Fruit fly (Drosophila melanogaster) whole organism, embryonic: ENCODE data around the gene CG10211.

Experiments used
- B-H2 ChIP-seq: fragments of 200-800 bp; sonication (Bioruptor generic); optimal IDR thresholded peaks from 2 replicates; lab custom pipeline; 2018; ENCODE audit warnings: missing biosample characterization, mild to moderate bottlenecking, missing genetic modification characterization
- Bteb2 ChIP-seq: fragments of 200-800 bp; sonication (Bioruptor generic); optimal IDR thresholded peaks from 2 replicates; lab custom pipeline; 2016; ENCODE audit warnings: missing biosample characterization, missing genetic modification characterization
- CG10565 ChIP-seq: fragments of 200-800 bp; sonication (Bioruptor generic); optimal IDR thresholded peaks from 3 replicates; lab custom pipeline; 2016; ENCODE audit warnings: missing biosample characterization, mild to moderate bottlenecking, missing genetic modification characterization
- CG11723 ChIP-seq: fragments of 200-800 bp; sonication (Bioruptor generic); optimal IDR thresholded peaks from 2 replicates; lab custom pipeline; 2017; ENCODE audit warnings: missing biosample characterization, mild to moderate bottlenecking, missing genetic modification characterization
- CG13123 ChIP-seq: fragments of 200-800 bp; sonication (Bioruptor generic); optimal IDR thresholded peaks from 2 replicates; lab custom pipeline; 2016; ENCODE audit warnings: missing biosample characterization, missing genetic modification characterization
- CG14014 ChIP-seq: fragments of 200-800 bp; sonication (Bioruptor generic); IDR thresholded peaks from 2 replicates; pipeline ENCODE4 v1.3.6; 2022; ENCODE audit warnings: missing biosample characterization, missing genetic modification characterization
- CG15514 ChIP-seq: fragments of 200-800 bp; sonication (Bioruptor generic); optimal IDR thresholded peaks from 3 replicates; lab custom pipeline; 2017; ENCODE audit warnings: missing biosample characterization, missing genetic modification characterization, mild to moderate bottlenecking, moderate library complexity, missing genetic modification reagents
- CG33213 ChIP-seq: fragments of 200-800 bp; sonication (Bioruptor generic); optimal IDR thresholded peaks from 3 replicates; lab custom pipeline; 2016; ENCODE audit warnings: missing biosample characterization, missing genetic modification characterization
- CG3838 ChIP-seq: fragments of 200-800 bp; sonication (Bioruptor generic); optimal IDR thresholded peaks from 3 replicates; lab custom pipeline; 2016; ENCODE audit warnings: missing biosample characterization, missing genetic modification characterization
- CG4617 ChIP-seq: fragments of 200-800 bp; sonication (Bioruptor generic); optimal IDR thresholded peaks from 3 replicates; lab custom pipeline; 2016; ENCODE audit warnings: missing biosample characterization, missing genetic modification characterization, borderline replicate concordance
- CG4707 ChIP-seq: fragments of 200-800 bp; sonication (Bioruptor generic); optimal IDR thresholded peaks from 2 replicates; lab custom pipeline; 2018; ENCODE audit warnings: missing biosample characterization, mild to moderate bottlenecking, missing genetic modification characterization, moderate library complexity
- CG6813 ChIP-seq: fragments of 200-800 bp; sonication (Bioruptor generic); optimal IDR thresholded peaks from 2 replicates; lab custom pipeline; 2017; ENCODE audit warnings: missing biosample characterization, missing genetic modification characterization, mild to moderate bottlenecking, moderate library complexity, missing genetic modification reagents
- CG7745 ChIP-seq: fragments of 200-800 bp; sonication (Bioruptor generic); optimal IDR thresholded peaks from 2 replicates; lab custom pipeline; 2018; ENCODE audit warnings: missing biosample characterization, mild to moderate bottlenecking, missing genetic modification characterization, moderate library complexity
- CG8359 ChIP-seq: fragments of 200-800 bp; sonication (Bioruptor generic); optimal IDR thresholded peaks from 2 replicates; lab custom pipeline; 2017; ENCODE audit warnings: missing biosample characterization, mild to moderate bottlenecking, missing genetic modification characterization, borderline replicate concordance
- CG9727 ChIP-seq: fragments of 200-800 bp; sonication (Bioruptor generic); optimal IDR thresholded peaks from 3 replicates; lab custom pipeline; 2017; ENCODE audit warnings: missing biosample characterization, mild to moderate bottlenecking, missing genetic modification characterization
- Chrac-16 ChIP-seq: fragments of 200-800 bp; sonication (Bioruptor generic); optimal IDR thresholded peaks from 3 replicates; lab custom pipeline; 2016; ENCODE audit warnings: missing biosample characterization, missing genetic modification characterization
- Dad ChIP-seq: fragments of 200-800 bp; sonication (Bioruptor generic); optimal IDR thresholded peaks from 3 replicates; lab custom pipeline; 2016; ENCODE audit warnings: missing biosample characterization, missing genetic modification characterization
- Doc2 ChIP-seq: fragments of 200-800 bp; sonication (Bioruptor generic); IDR thresholded peaks from 2 replicates; pipeline ENCODE4 v1.3.6; 2022; ENCODE audit warnings: missing biosample characterization, missing genetic modification characterization
- Doc3 ChIP-seq: fragments of 200-800 bp; sonication (Bioruptor generic); IDR thresholded peaks from 3 replicates; pipeline ENCODE4 v1.3.6; 2022; ENCODE audit warnings: missing biosample characterization, missing genetic modification characterization; ENCODE audit not compliant: partially characterized antibody
- Hey ChIP-seq: fragments of 200-800 bp; sonication (Bioruptor generic); optimal IDR thresholded peaks from 3 replicates; lab custom pipeline; 2018; ENCODE audit warnings: missing biosample characterization, mild to moderate bottlenecking, missing genetic modification characterization
- Hmr ChIP-seq: fragments of 200-800 bp; sonication (Bioruptor generic); optimal IDR thresholded peaks from 3 replicates; lab custom pipeline; 2017; ENCODE audit warnings: mild to moderate bottlenecking, missing biosample characterization, missing genetic modification reagents, missing genetic modification characterization
- MESR4 ChIP-seq: fragments of 200-800 bp; sonication (Bioruptor generic); optimal IDR thresholded peaks from 2 replicates; lab custom pipeline; 2018; ENCODE audit warnings: missing biosample characterization, mild to moderate bottlenecking, missing genetic modification characterization, moderate library complexity
- Ssrp ChIP-seq: fragments of 200-800 bp; sonication (Bioruptor generic); optimal IDR thresholded peaks from 2 replicates; lab custom pipeline; 2018; ENCODE audit warnings: missing biosample characterization, mild to moderate bottlenecking, missing genetic modification characterization, moderate library complexity
- Stat92E ChIP-seq, 3 experiments: fragments of >200 bp in 2 of 3; fragments of 200-800 bp in 1 of 3; sonication (Bioruptor generic) in 1 of 3; optimal IDR thresholded peaks; 2 replicates each; lab custom pipeline; 2017 to 2019; ENCODE audit warnings: missing biosample characterization in 3 of 3, missing genetic modification characterization in 3 of 3, mild to moderate bottlenecking in 1 of 3, moderate library complexity in 1 of 3
- YL-1 ChIP-seq: fragments of 200-800 bp; sonication (Bioruptor generic); optimal IDR thresholded peaks from 3 replicates; lab custom pipeline; 2017; ENCODE audit warnings: missing biosample characterization, mild to moderate bottlenecking, missing genetic modification characterization
- ase ChIP-seq: fragments of 200-800 bp; sonication (Bioruptor generic); IDR thresholded peaks from 3 replicates; pipeline ENCODE4 v1.3.6; 2022; ENCODE audit warnings: missing biosample characterization, missing genetic modification characterization
- caup ChIP-seq: fragments of 200-800 bp; sonication (Bioruptor generic); optimal IDR thresholded peaks from 3 replicates; lab custom pipeline; 2017; ENCODE audit warnings: missing biosample characterization, mild to moderate bottlenecking, missing genetic modification characterization, moderate library complexity; ENCODE audit not compliant: severe bottlenecking
- emc ChIP-seq: fragments of 200-800 bp; sonication (Bioruptor generic); optimal IDR thresholded peaks from 2 replicates; lab custom pipeline; 2016; ENCODE audit warnings: missing biosample characterization, missing genetic modification characterization
- fd96Cb ChIP-seq: fragments of 200-800 bp; sonication (Bioruptor generic); optimal IDR thresholded peaks from 2 replicates; lab custom pipeline; 2018; ENCODE audit warnings: missing biosample characterization, mild to moderate bottlenecking, missing genetic modification characterization, moderate library complexity
- gfzf ChIP-seq: fragments of 200-800 bp; sonication (Bioruptor generic); optimal IDR thresholded peaks from 2 replicates; lab custom pipeline; 2016; ENCODE audit warnings: missing biosample characterization, mild to moderate bottlenecking, missing genetic modification characterization, moderate library complexity
- ham ChIP-seq: fragments of 200-800 bp; sonication (Bioruptor generic); IDR thresholded peaks from 2 replicates; pipeline ENCODE4 v1.3.6; 2022; ENCODE audit warnings: missing biosample characterization, missing genetic modification characterization
- hbn ChIP-seq: fragments of 200-800 bp; sonication (Bioruptor generic); IDR thresholded peaks from 2 replicates; pipeline ENCODE4 v1.3.6; 2022; ENCODE audit warnings: missing biosample characterization, missing genetic modification characterization; ENCODE audit not compliant: partially characterized antibody
- ind ChIP-seq: fragments of 200-800 bp; sonication (Bioruptor generic); optimal IDR thresholded peaks from 3 replicates; lab custom pipeline; 2016; ENCODE audit warnings: missing biosample characterization, missing genetic modification characterization
- kay ChIP-seq: fragments of 200-800 bp; sonication (Bioruptor generic); optimal IDR thresholded peaks from 2 replicates; lab custom pipeline; 2016; ENCODE audit warnings: missing biosample characterization, missing genetic modification characterization
- knrl ChIP-seq: fragments of 200-800 bp; sonication (Bioruptor generic); IDR thresholded peaks from 3 replicates; pipeline ENCODE4 v1.3.6; 2022; ENCODE audit warnings: missing biosample characterization, missing genetic modification characterization; ENCODE audit not compliant: partially characterized antibody
- lab ChIP-seq: fragments of 200-800 bp; sonication (Bioruptor generic); optimal IDR thresholded peaks from 3 replicates; lab custom pipeline; 2017; ENCODE audit warnings: missing biosample characterization, missing genetic modification characterization, mild to moderate bottlenecking, moderate library complexity, missing genetic modification reagents
- lmd ChIP-seq: fragments of 200-800 bp; sonication (Bioruptor generic); IDR thresholded peaks from 2 replicates; pipeline ENCODE4 v1.3.6; 2022; ENCODE audit warnings: missing biosample characterization, missing genetic modification characterization
- lov ChIP-seq, 2 experiments: fragments of 200-800 bp in 1 of 2; fragments of >200 bp in 1 of 2; sonication (Bioruptor generic) in 1 of 2; IDR thresholded peaks in 1 of 2; optimal IDR thresholded peaks in 1 of 2; 2 replicates in 1 of 2; 3 replicates in 1 of 2; pipeline versions ENCODE4 v1.3.6 to Lab custom; 2017 to 2022; ENCODE audit warnings: missing biosample characterization in 1 of 2, missing genetic modification characterization in 1 of 2
- mam ChIP-seq: fragments of 200-800 bp; sonication (Bioruptor generic); optimal IDR thresholded peaks from 3 replicates; lab custom pipeline; 2016; ENCODE audit warnings: missing biosample characterization, missing genetic modification characterization
- nau ChIP-seq: fragments of 200-800 bp; sonication (Bioruptor generic); optimal IDR thresholded peaks from 3 replicates; lab custom pipeline; 2017; ENCODE audit warnings: missing biosample characterization, mild to moderate bottlenecking, missing genetic modification characterization, missing genetic modification reagents
- oc ChIP-seq: fragments of 200-800 bp; sonication (Bioruptor generic); optimal IDR thresholded peaks from 2 replicates; lab custom pipeline; 2018; ENCODE audit warnings: missing biosample characterization, mild to moderate bottlenecking, missing genetic modification characterization, moderate library complexity
- pan ChIP-seq, 4 experiments: fragments of >200 bp in 3 of 4; fragments of 200-800 bp in 1 of 4; sonication (Bioruptor generic) in 1 of 4; optimal IDR thresholded peaks in 3 of 4; IDR thresholded peaks in 1 of 4; 2 replicates each; pipeline versions ENCODE4 v1.3.6 to Lab custom; 2017 to 2022; ENCODE audit warnings: missing biosample characterization in 2 of 4, missing genetic modification characterization in 2 of 4, mixed read lengths in 1 of 4
- pho ChIP-seq: fragments of 200-800 bp; sonication (Bioruptor generic); optimal IDR thresholded peaks from 2 replicates; lab custom pipeline; 2016; ENCODE audit warnings: missing biosample characterization, missing genetic modification characterization
- slp2 ChIP-seq: fragments of 200-800 bp; sonication (Bioruptor generic); optimal IDR thresholded peaks from 2 replicates; lab custom pipeline; 2016; ENCODE audit warnings: missing biosample characterization, missing genetic modification characterization
- trh ChIP-seq: fragments of 200-800 bp; sonication (Bioruptor generic); optimal IDR thresholded peaks from 2 replicates; lab custom pipeline; 2016; ENCODE audit warnings: missing biosample characterization, missing genetic modification characterization
- tx ChIP-seq: fragments of 200-800 bp; sonication (Bioruptor generic); optimal IDR thresholded peaks from 2 replicates; lab custom pipeline; 2016; ENCODE audit warnings: missing biosample characterization, missing genetic modification characterization
- unpg ChIP-seq: fragments of 200-800 bp; sonication (Bioruptor generic); optimal IDR thresholded peaks from 3 replicates; lab custom pipeline; 2018; ENCODE audit warnings: missing biosample characterization, mild to moderate bottlenecking, missing genetic modification characterization, moderate library complexity
- usp ChIP-seq: fragments of >200 bp; optimal IDR thresholded peaks from 2 replicates; lab custom pipeline; 2017; ENCODE audit warnings: missing biosample characterization, missing genetic modification characterization
- wor ChIP-seq: fragments of 200-800 bp; sonication (Bioruptor generic); IDR thresholded peaks from 2 replicates; pipeline ENCODE4 v1.3.6; 2022; ENCODE audit warnings: missing biosample characterization, missing genetic modification characterization

Gene CG10211

dm6 chr2L:18556384-18556783 is 39.1 kb downstream of the CG10211 start (continued):
- TF ChIP-seq ase (no peak), YL-1 (GFP tag; lab: Kevin White, UChicago) (no peak), Bteb2 (GFP tag; lab: Kevin White, UChicago) (no peak), CG7745 (peak; percentile 9), hbn (GFP tag; lab: Robert Waterston, UW) (no peak), CG15514 (GFP tag; lab: Kevin White, UChicago) (peak; percentile 23), Hmr (peak; percentile 21), Hey (no peak), mam (GFP tag; lab: Kevin White, UChicago) (no peak), CG14014 (GFP tag; lab: Robert Waterston, UW) (no peak), lov (optimal IDR thresholded peaks at IDR 0.05; lab: Kevin White, UChicago) (no peak), lov (GFP tag; IDR thresholded peaks at IDR 0.05; lab: Robert Waterston, UW) (no peak), fd96Cb (tag; lab: Kevin White, UChicago) (no peak), CG9727 (GFP tag; lab: Kevin White, UChicago) (peak; percentile 14), lmd (GFP tag; lab: Robert Waterston, UW) (no peak), oc (tag; lab: Kevin White, UChicago) (no peak), CG4707 (no peak), CG6813 (GFP tag; lab: Kevin White, UChicago) (peak; percentile 11), B-H2 (no peak), lab (GFP tag; lab: Kevin White, UChicago) (peak; percentile 26), unpg (GFP tag; lab: Kevin White, UChicago) (peak; percentile 12), slp2 (GFP tag; lab: Kevin White, UChicago) (no peak), CG4617 (GFP tag; lab: Kevin White, UChicago) (no peak), knrl (GFP tag; lab: Robert Waterston, UW) (no peak), CG3838 (GFP tag; lab: Kevin White, UChicago) (no peak), Doc3 (GFP tag; lab: Robert Waterston, UW) (no peak), MESR4 (no peak), nau (GFP tag; lab: Kevin White, UChicago) (no peak), ham (GFP tag; lab: Robert Waterston, UW) (no peak), CG13123 (GFP tag; lab: Kevin White, UChicago) (no peak), Chrac-16 (GFP tag; lab: Kevin White, UChicago) (no peak), caup (GFP tag; lab: Kevin White, UChicago) (peak; percentile 50), CG8359 (GFP tag; lab: Kevin White, UChicago) (no peak), CG10565 (GFP tag; lab: Kevin White, UChicago) (no peak), emc (GFP tag; lab: Kevin White, UChicago) (no peak), pho (GFP tag; lab: Kevin White, UChicago) (no peak), Doc2 (GFP tag; lab: Robert Waterston, UW) (no peak), trh (GFP tag; lab: Kevin White, UChicago) (no peak), ind (GFP tag; lab: Kevin White, UChicago) (no peak), CG11723 (GFP tag; lab: Kevin White, UChicago) (no peak), Stat92E (GFP tag; optimal IDR thresholded peaks at IDR 0.05; lab: Kevin White, UChicago) (no peak), pan (optimal IDR thresholded peaks at IDR 0.05; lab: Kevin White, UChicago) (no peak), pan (GFP tag; optimal IDR thresholded peaks at IDR 0.05 in 1 of 2, IDR thresholded peaks at IDR 0.05 in 1 of 2) (no peak), Ssrp (tag; lab: Kevin White, UChicago) (no peak), CG33213 (no peak), wor (GFP tag; lab: Robert Waterston, UW) (no peak), usp (no peak), gfzf (GFP tag; lab: Kevin White, UChicago) (no peak), tx (no peak), Dad (GFP tag; lab: Kevin White, UChicago) (no peak), kay (GFP tag; lab: Kevin White, UChicago) (no peak)
